Fruit fly (Drosophila melanogaster): ENCODE results near the gene CG13606.

The CG13606 gene

dm6 chr3R:24230423-24231205 is 58.2 kb downstream of the CG13606 start, which contains the start of gene mask (continued):
- peak; percentile 43 for TF ChIP-seq ewg (GFP tag; optimal IDR thresholded peaks at IDR 0.05)
- TF ChIP-seq Xbp1 (GFP tag; optimal IDR thresholded peaks at IDR 0.05): peak; percentile 74
- TF ChIP-seq Kr (GFP tag; optimal IDR thresholded peaks at IDR 0.05): peak; percentile 68
- TF ChIP-seq az2 (GFP tag; optimal IDR thresholded peaks at IDR 0.05): peak; percentile 46
- peak; percentile 81 for TF ChIP-seq CG8290 (GFP tag; optimal IDR thresholded peaks at IDR 0.05)
- TF ChIP-seq CG8290 (tag; optimal IDR thresholded peaks at IDR 0.05): peak; percentile 28 to 86
- peak; percentile 82 for TF ChIP-seq sug (tag; optimal IDR thresholded peaks at IDR 0.05)
- TF ChIP-seq fd64A (GFP tag; optimal IDR thresholded peaks at IDR 0.05): peak; percentile 25
- TF ChIP-seq trh (GFP tag; optimal IDR thresholded peaks at IDR 0.05): peak; percentile 34
- TF ChIP-seq CG9215 (GFP tag; IDR thresholded peaks at IDR 0.05): 0 out of 2 replicates have a peak, but pooled peaks have one; percentile 40
- TF ChIP-seq hb (GFP tag; IDR thresholded peaks at IDR 0.05; ENCODE audit: partially characterized antibody): no peak
- TF ChIP-seq bigmax (GFP tag; optimal IDR thresholded peaks at IDR 0.05): peak; percentile 12
- TF ChIP-seq Opbp (GFP tag; IDR thresholded peaks at IDR 0.05; ENCODE audit: partially characterized antibody): peak; percentile 60; the same call in 2 of the 3 replicates
- peak; percentile 91 for TF ChIP-seq NC2β (GFP tag; optimal IDR thresholded peaks at IDR 0.05)
- TF ChIP-seq zfh1 (GFP tag; IDR thresholded peaks at IDR 0.05): peak; percentile 86
- TF ChIP-seq Lpt (GFP tag; optimal IDR thresholded peaks at IDR 0.05): no peak
- no peak for TF ChIP-seq D (optimal IDR thresholded peaks at IDR 0.05)
- TF ChIP-seq D (GFP tag; optimal IDR thresholded peaks at IDR 0.05): peak; percentile 63
- no peak for TF ChIP-seq Dip2 (GFP tag; IDR thresholded peaks at IDR 0.05)
- TF ChIP-seq onecut (GFP tag; IDR thresholded peaks at IDR 0.05): peak; percentile 74
- peak; percentile 90 for TF ChIP-seq ash1 (GFP tag; optimal IDR thresholded peaks at IDR 0.05)
- no peak for TF ChIP-seq CG32767 (GFP tag; IDR thresholded peaks at IDR 0.05)
- TF ChIP-seq Xrp1 (GFP tag; IDR thresholded peaks at IDR 0.05): no peak
- TF ChIP-seq CG5953 (GFP tag; IDR thresholded peaks at IDR 0.05): peak; percentile 62; the same call in 1 of the 2 replicates
- peak; percentile 79 for TF ChIP-seq gce (GFP tag; IDR thresholded peaks at IDR 0.05)
- peak; percentile 44 for TF ChIP-seq CG6254 (GFP tag; optimal IDR thresholded peaks at IDR 0.05)
- TF ChIP-seq CG32772 (GFP tag; IDR thresholded peaks at IDR 0.05): peak; percentile 61; the same call in 1 of the 2 replicates
- peak; percentile 87 for TF ChIP-seq CG11247 (GFP tag; IDR thresholded peaks at IDR 0.05)
- peak; percentile 86 for TF ChIP-seq schlank (tag; optimal IDR thresholded peaks at IDR 0.05)
- peak; percentile 77 for TF ChIP-seq dm (GFP tag; optimal IDR thresholded peaks at IDR 0.05)
- TF ChIP-seq da (GFP tag; optimal IDR thresholded peaks at IDR 0.05): peak; percentile 74
- TF ChIP-seq fru (optimal IDR thresholded peaks at IDR 0.05): no peak
- TF ChIP-seq oc (tag; optimal IDR thresholded peaks at IDR 0.05): no peak
- no peak for TF ChIP-seq tna (GFP tag; IDR thresholded peaks at IDR 0.05; ENCODE audit: partially characterized antibody)
- TF ChIP-seq CG2199 (GFP tag; IDR thresholded peaks at IDR 0.05): no peak
- peak; percentile 70 for TF ChIP-seq kni (GFP tag; optimal IDR thresholded peaks at IDR 0.05)
- 0 out of 3 replicates have a peak, but pooled peaks have one; percentile 32 for TF ChIP-seq CG7963 (GFP tag; IDR thresholded peaks at IDR 0.05; ENCODE audit: partially characterized antibody)
- TF ChIP-seq eyg (GFP tag; optimal IDR thresholded peaks at IDR 0.05): peak; percentile 77
- no peak for TF ChIP-seq CG7357 (GFP tag; IDR thresholded peaks at IDR 0.05)
- TF ChIP-seq Ets65A (GFP tag): peak; percentile 97
- no peak for TF ChIP-seq mld (GFP tag; IDR thresholded peaks at IDR 0.05; ENCODE audit: partially characterized antibody)
- peak; percentile 21 to 54 for TF ChIP-seq bsh (GFP tag; optimal IDR thresholded peaks at IDR 0.05)
- peak; percentile 87 for TF ChIP-seq CG6765 (GFP tag; optimal IDR thresholded peaks at IDR 0.05)
- TF ChIP-seq nerfin-1 (tag; optimal IDR thresholded peaks at IDR 0.05): peak; percentile 47
- TF ChIP-seq BtbVII (GFP tag; optimal IDR thresholded peaks at IDR 0.05): peak; percentile 76
- TF ChIP-seq her (GFP tag; optimal IDR thresholded peaks at IDR 0.05): peak; percentile 70
- peak; percentile 81 for TF ChIP-seq sens (GFP tag)
- peak; percentile 78 for TF ChIP-seq CG2116 (GFP tag; optimal IDR thresholded peaks at IDR 0.05)
- peak; percentile 92 for TF ChIP-seq CG9727 (GFP tag; optimal IDR thresholded peaks at IDR 0.05)
- peak; percentile 82 for TF ChIP-seq pb (GFP tag; optimal IDR thresholded peaks at IDR 0.05)

Measured in whole organism, embryonic.